Worm (Caenorhabditis elegans): Measurements from ENCODE around the gene C05C8.5.

Gene C05C8.5

ce11 chrV:7234726-7235125 is at the start of gene C05C8.5:
C05C8.5 (minus strand) TSS chrV:7234826.
- no peak for TF ChIP-seq unc-62 (GFP tag; optimal IDR thresholded peaks at IDR 0.05)

DNA sequence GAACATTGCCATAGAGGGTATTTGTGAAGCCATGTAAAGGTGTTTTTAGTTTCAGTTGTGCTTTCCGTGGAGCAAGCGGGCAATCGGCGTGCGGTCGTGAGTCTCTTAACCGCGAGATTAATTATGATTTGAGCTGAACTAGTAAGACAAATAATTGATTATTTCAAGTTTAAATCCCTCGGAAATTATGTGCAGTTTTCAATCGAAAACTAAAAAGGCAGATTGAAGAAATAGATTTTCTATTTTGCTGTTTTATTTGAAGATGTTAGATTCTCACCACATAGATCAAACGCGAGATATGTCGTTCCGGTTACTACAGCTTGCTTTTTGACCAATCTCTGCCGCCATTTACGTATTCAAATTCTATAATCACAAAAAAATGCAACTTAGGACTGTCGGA is 47.4 kb upstream of the C05C8.5 start, which contains the start of gene C13A2.3:
C13A2.3 (plus strand) TSS at position 301 of the 400 bp plus-strand sequence.
- TF ChIP-seq unc-62 (GFP tag; optimal IDR thresholded peaks at IDR 0.05), result no peak

ce11 chrV:7279090-7279489 is 44.5 kb upstream of the C05C8.5 start, which contains the start of gene C13A2.4:
C13A2.4 (plus strand) TSS chrV:7279390.
- no peak for TF ChIP-seq unc-62 (GFP tag; optimal IDR thresholded peaks at IDR 0.05)

DNA sequence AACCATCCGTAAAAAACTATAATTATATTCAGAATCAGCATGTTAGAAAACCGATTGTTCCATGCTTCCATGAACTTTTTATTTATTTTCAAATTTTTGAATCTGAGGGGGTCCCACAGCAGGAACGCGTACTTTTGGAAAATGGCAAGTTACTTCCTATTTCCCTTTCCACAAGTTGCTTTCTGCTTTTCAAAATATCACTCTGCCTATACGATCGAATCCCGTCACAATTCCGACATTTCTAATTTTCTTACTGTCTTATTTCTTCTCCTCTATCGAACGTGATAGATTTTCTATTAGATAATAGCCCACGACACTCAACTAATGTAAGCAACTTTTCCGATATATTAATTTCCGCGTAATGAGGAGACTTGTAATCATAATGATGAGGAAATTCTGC is 40.9 kb upstream of the C05C8.5 start, which contains the start of gene C13A2.5:
C13A2.5 (plus strand) TSS at position 301 of the 400 bp plus-strand sequence.
- no peak for TF ChIP-seq unc-62 (GFP tag; optimal IDR thresholded peaks at IDR 0.05)

DNA sequence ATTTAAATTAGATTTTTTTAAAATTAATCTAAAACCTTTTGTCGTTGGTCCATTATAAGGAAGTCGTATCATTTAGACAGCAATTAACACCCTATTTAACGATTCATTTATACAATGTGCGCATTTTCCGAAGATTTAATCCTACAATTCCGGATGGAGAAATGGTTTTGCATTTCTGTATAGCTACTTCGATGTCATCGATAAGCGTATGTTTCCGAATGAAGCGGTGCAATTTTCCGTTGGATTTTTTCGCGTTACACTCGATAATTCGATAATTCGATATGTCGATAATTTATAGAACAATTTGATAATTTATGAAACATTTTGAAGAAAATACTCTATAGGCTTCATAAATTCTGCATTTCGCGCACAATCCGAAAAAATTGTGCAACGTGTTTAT is 40.4 kb upstream of the C05C8.5 start, which contains the start of gene C13A2.10:
C13A2.10 (minus strand) TSS at position 101 of the 400 bp plus-strand sequence.
- no peak for TF ChIP-seq unc-62 (GFP tag; optimal IDR thresholded peaks at IDR 0.05)

DNA sequence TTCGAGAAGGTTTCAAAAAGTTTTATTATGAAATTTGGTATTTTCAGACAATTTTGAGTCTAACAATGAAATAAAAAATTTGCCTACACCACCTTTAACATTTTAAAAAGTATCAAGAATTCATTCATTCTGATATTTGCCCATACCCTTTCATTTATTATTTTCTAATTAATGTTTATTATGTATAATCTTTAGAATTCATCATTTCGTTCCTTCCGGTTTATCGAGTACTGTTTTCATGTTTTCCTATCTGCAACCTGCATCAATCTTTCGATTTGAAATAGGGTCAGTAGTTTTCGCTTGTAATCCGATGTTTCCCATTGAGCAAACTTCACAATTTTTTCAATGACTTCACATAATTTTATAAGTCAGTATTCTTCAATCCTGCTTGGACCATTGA is 34.8 kb upstream of the C05C8.5 start, which contains the start of gene C13A2.6:
C13A2.6 (plus strand) TSS at position 301 of the 400 bp plus-strand sequence.
- no peak for TF ChIP-seq unc-62 (GFP tag; optimal IDR thresholded peaks at IDR 0.05)

ce11 chrV:7266021-7266420 is 31.4 kb upstream of the C05C8.5 start, which contains the start of gene C13A2.7:
C13A2.7 (plus strand) TSS chrV:7266321.
- TF ChIP-seq unc-62 (GFP tag; optimal IDR thresholded peaks at IDR 0.05), result no peak

- TF ChIP-seq unc-62 (GFP tag; optimal IDR thresholded peaks at IDR 0.05), result no peak
Observed at ce11 chrV:7264042-7264441, 29.4 kb upstream of the C05C8.5 start, which contains the start of gene C13A2.9. C13A2.9 (minus strand) TSS chrV:7264142.

ce11 chrV:7258965-7259364 is 24.3 kb upstream of the C05C8.5 start, which contains the start of gene C13A2.12:
C13A2.12 (plus strand) TSS chrV:7259265.
- TF ChIP-seq unc-62 (GFP tag; optimal IDR thresholded peaks at IDR 0.05), result no peak

DNA sequence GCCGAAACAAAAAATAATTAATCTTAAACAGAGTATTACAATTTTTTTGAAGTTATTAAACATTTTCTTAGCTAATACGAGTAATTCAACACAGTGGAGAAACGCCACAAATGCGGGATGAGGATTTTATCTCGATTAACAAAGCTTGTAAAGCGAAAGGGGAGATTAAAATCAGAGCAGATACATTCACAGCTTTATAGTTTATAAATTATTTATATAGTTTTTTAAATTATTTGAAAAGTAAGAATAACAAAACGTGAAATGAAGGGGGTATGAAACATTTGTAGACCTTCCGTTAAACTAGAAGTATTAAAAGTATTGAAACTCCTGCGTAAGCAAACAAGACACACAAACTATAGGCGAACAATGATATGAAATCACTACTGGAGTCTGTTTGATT is 20.5 kb upstream of the C05C8.5 start, which contains the start of gene C05C8.8:
C05C8.8 (minus strand) TSS at position 101 of the 400 bp plus-strand sequence.
- TF ChIP-seq unc-62 (GFP tag; optimal IDR thresholded peaks at IDR 0.05), result no peak

DNA sequence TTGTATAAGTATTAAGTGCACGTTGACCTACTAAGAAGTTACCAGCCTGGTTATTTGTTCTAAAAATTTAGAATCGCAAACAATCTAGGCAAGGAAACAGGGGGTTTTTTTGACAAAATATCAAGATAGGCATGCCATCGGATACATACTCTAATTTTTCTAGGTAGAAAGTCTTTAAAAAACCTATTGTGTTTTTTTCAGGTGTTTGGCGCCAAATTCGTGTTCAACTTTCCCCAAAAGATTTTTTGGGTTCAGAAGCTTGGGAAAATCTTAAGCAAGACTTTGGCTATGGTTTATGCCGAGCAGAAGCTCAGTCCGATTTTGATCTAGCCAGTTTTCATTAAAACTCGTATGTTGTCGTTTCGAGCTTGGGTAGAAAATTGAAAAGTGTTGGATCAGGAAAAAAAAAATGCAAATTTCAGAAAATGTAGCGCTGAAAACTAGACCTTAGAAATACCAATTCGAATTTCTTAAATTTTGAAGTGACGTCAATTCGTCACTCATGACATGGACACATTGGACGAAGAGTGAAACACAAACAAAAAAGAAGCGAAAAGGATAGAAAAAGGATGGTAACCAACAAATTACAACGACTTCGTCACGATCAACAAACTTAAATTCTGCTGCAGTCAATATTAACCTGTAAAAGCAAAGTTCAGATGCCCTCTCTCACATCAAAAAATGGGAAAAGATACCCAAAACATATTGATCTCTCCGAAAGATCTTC is 13.8 kb upstream of the C05C8.5 start:
- TF ChIP-seq unc-62 (GFP tag; optimal IDR thresholded peaks at IDR 0.05), result no peak

ce11 chrV:7246951-7247350 is 12.3 kb upstream of the C05C8.5 start, which contains the start of gene C05C8.7:
C05C8.7 (minus strand) TSS chrV:7247050.
- no peak for TF ChIP-seq unc-62 (GFP tag; optimal IDR thresholded peaks at IDR 0.05)

DNA sequence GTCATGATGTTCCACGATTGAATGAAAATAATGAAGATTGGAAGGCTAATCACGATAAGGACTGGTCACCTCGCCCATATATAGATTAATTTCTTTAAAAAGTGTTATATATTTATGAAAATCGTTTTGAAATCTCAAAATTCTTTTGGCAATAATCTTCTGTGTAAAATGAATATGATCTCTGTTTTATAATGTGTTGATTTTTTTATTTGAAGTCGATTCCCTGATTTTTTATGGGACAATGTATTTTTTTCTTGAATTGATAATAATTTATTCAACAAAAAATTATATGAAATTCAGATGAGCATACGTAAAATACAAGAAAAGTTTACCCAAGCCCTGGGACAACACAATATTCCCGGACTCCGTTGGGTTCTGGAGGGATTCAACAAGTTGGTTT is 4.8 kb upstream of the C05C8.5 start, which contains the start of gene C05C8.1:
C05C8.1 (plus strand) TSS at position 301 of the 400 bp plus-strand sequence.
- TF ChIP-seq unc-62 (GFP tag; optimal IDR thresholded peaks at IDR 0.05), result no peak

- TF ChIP-seq unc-62 (GFP tag; optimal IDR thresholded peaks at IDR 0.05), result no peak
Observed at ce11 chrV:7237133-7237532, 2.5 kb upstream of the C05C8.5 start, which contains the start of gene hyls-1. hyls-1 (plus strand) TSS chrV:7237381.

DNA sequence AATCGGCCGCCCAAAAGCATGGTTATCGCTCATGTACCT is 2.3 kb upstream of the C05C8.5 start, which contains the start of gene hpo-9:
hpo-9 (minus strand) TSS at position 37 of the 39 bp plus-strand sequence.
- TF ChIP-seq unc-62 (GFP tag; optimal IDR thresholded peaks at IDR 0.05), result no peak

- no peak for TF ChIP-seq unc-62 (GFP tag; optimal IDR thresholded peaks at IDR 0.05)
Observed at ce11 chrV:7236694-7237093, 2.1 kb upstream of the C05C8.5 start.

- no peak for TF ChIP-seq unc-62 (GFP tag; optimal IDR thresholded peaks at IDR 0.05)
Observed at ce11 chrV:7231524-7231923, 3.1 kb downstream of the C05C8.5 start.
